Fruit fly (Drosophila melanogaster): ENCODE data around the gene bap.

Gene bap

dm6 chr3R:21408372-21408771, 19.7 kb downstream of the bap start:
- TF ChIP-seq CG6854 (GFP tag; optimal IDR thresholded peaks at IDR 0.05) (peak; percentile 98), CG3919 (GFP tag; optimal IDR thresholded peaks at IDR 0.05) (no peak)

dm6 chr3R:21408823-21409222, 20.1 kb downstream of the bap start, which contains the start of gene CheB93b:
TSS of gene CheB93b (plus strand) at chr3R:21409123.
- TF ChIP-seq spab (GFP tag; optimal IDR thresholded peaks at IDR 0.05) (no peak), CG11762 (GFP tag; optimal IDR thresholded peaks at IDR 0.05; ENCODE audit: insufficient read depth) (no peak), salr (GFP tag; optimal IDR thresholded peaks at IDR 0.05) (no peak), Sox15 (GFP tag; optimal IDR thresholded peaks at IDR 0.05) (no peak)

- TF ChIP-seq CG3919 (GFP tag; optimal IDR thresholded peaks at IDR 0.05) (no peak), Hr39 (GFP tag; optimal IDR thresholded peaks at IDR 0.05) (no peak), OdsH (GFP tag; optimal IDR thresholded peaks at IDR 0.05) (no peak), CG3032 (tag; optimal IDR thresholded peaks at IDR 0.05) (no peak), CG6854 (GFP tag; optimal IDR thresholded peaks at IDR 0.05) (no peak), vri (GFP tag; optimal IDR thresholded peaks at IDR 0.05) (no peak), CG11762 (GFP tag; optimal IDR thresholded peaks at IDR 0.05; ENCODE audit: insufficient read depth) (no peak)
Measured at dm6 chr3R:21414169-21414568, 25.5 kb downstream of the bap start.

dm6 chr3R:21415016-21415638, 26.4 kb downstream of the bap start:
- no peak for TF ChIP-seq Sox15 (GFP tag; optimal IDR thresholded peaks at IDR 0.05)
- TF ChIP-seq CG34406 (GFP tag; optimal IDR thresholded peaks at IDR 0.05): no peak
- no peak for TF ChIP-seq lz (GFP tag; optimal IDR thresholded peaks at IDR 0.05)
- TF ChIP-seq Blimp-1 (GFP tag; optimal IDR thresholded peaks at IDR 0.05): peak; percentile 17
- TF ChIP-seq Lpt (GFP tag; optimal IDR thresholded peaks at IDR 0.05): no peak

dm6 chr3R:21416888-21417287, 28.2 kb downstream of the bap start:
- no peak for TF ChIP-seq CG8632 (GFP tag; optimal IDR thresholded peaks at IDR 0.05)
- no peak for TF ChIP-seq Sox102F (GFP tag; optimal IDR thresholded peaks at IDR 0.05)
- TF ChIP-seq CG3919 (GFP tag; optimal IDR thresholded peaks at IDR 0.05): no peak
- TF ChIP-seq CG16779 (tag; optimal IDR thresholded peaks at IDR 0.05): no peak
- no peak for TF ChIP-seq CG8119 (GFP tag; IDR thresholded peaks at IDR 0.05)
- TF ChIP-seq ss (GFP tag; optimal IDR thresholded peaks at IDR 0.05): peak in 1 of 2 experiments; percentile 54

dm6 chr3R:21419258-21419657, 30.6 kb downstream of the bap start:
- TF ChIP-seq svp (GFP tag): no peak
- no peak for TF ChIP-seq fd85E (GFP tag; optimal IDR thresholded peaks at IDR 0.05)
- TF ChIP-seq achi (GFP tag; optimal IDR thresholded peaks at IDR 0.05): no peak
- no peak for TF ChIP-seq CG32006 (GFP tag; optimal IDR thresholded peaks at IDR 0.05)
- no peak for TF ChIP-seq CG3032 (tag; optimal IDR thresholded peaks at IDR 0.05)
- no peak for TF ChIP-seq CG6276 (GFP tag; optimal IDR thresholded peaks at IDR 0.05)

- TF ChIP-seq CG3919 (GFP tag; optimal IDR thresholded peaks at IDR 0.05): peak; percentile 31
- TF ChIP-seq Sox15 (GFP tag; optimal IDR thresholded peaks at IDR 0.05): no peak
- TF ChIP-seq eg (GFP tag; IDR thresholded peaks at IDR 0.05): peak; percentile 43; the same call in 2 of the 3 replicates
- TF ChIP-seq topi (GFP tag; optimal IDR thresholded peaks at IDR 0.05): peak; percentile 1
- peak; percentile 53 for TF ChIP-seq Eip78C (GFP tag)
- no peak for TF ChIP-seq OdsH (GFP tag; optimal IDR thresholded peaks at IDR 0.05)
- TF ChIP-seq spab (GFP tag; optimal IDR thresholded peaks at IDR 0.05): peak; percentile 19
- peak; percentile 19 for TF ChIP-seq svp (GFP tag)
- no peak for TF ChIP-seq CG8119 (GFP tag; IDR thresholded peaks at IDR 0.05)
- no peak for TF ChIP-seq Sox14 (GFP tag; optimal IDR thresholded peaks at IDR 0.05)
- TF ChIP-seq CG6163 (GFP tag; IDR thresholded peaks at IDR 0.05): 0 out of 3 replicates have a peak, but pooled peaks have one; percentile 27
- TF ChIP-seq CG3032 (tag; optimal IDR thresholded peaks at IDR 0.05): peak; percentile 43
- TF ChIP-seq CG6276 (GFP tag; optimal IDR thresholded peaks at IDR 0.05): peak; percentile 45
- TF ChIP-seq CG6808 (GFP tag; optimal IDR thresholded peaks at IDR 0.05): peak; percentile 33
- peak; percentile 10 for TF ChIP-seq CG32006 (GFP tag; optimal IDR thresholded peaks at IDR 0.05)
- peak; percentile 32 for TF ChIP-seq Ets96B (tag; optimal IDR thresholded peaks at IDR 0.05)
- TF ChIP-seq CG10669 (GFP tag; optimal IDR thresholded peaks at IDR 0.05): peak; percentile 52
- TF ChIP-seq CG34406 (GFP tag; optimal IDR thresholded peaks at IDR 0.05): no peak
- no peak for TF ChIP-seq Blimp-1 (GFP tag; optimal IDR thresholded peaks at IDR 0.05)
- TF ChIP-seq Lpt (GFP tag; optimal IDR thresholded peaks at IDR 0.05): peak; percentile 0
Measured at dm6 chr3R:21419932-21420331, 31.3 kb downstream of the bap start.

Measured in whole organism, prepupa.